Fruit fly (Drosophila melanogaster): ENCODE results near the gene Or33b.

Gene Or33b

dm6 chr2L:11973145-11973738, 37.3 kb downstream of the Or33b start:
- TF ChIP-seq psq (optimal IDR thresholded peaks at IDR 0.05) (no peak), usp (GFP tag; optimal IDR thresholded peaks at IDR 0.05) (no peak), EcR (GFP tag; optimal IDR thresholded peaks at IDR 0.05) (no peak), pan (optimal IDR thresholded peaks at IDR 0.05) (no peak), CG8478 (optimal IDR thresholded peaks at IDR 0.05) (no peak), Dll (optimal IDR thresholded peaks at IDR 0.05) (no peak)

- TF ChIP-seq psq (optimal IDR thresholded peaks at IDR 0.05): no peak
These were observed 41.0 kb downstream of the Or33b start for dm6 chr2L:11976955-11977354.

- no peak for TF ChIP-seq Dll (optimal IDR thresholded peaks at IDR 0.05)
- TF ChIP-seq usp (GFP tag; optimal IDR thresholded peaks at IDR 0.05): no peak
- no peak for TF ChIP-seq CG8478 (optimal IDR thresholded peaks at IDR 0.05)
- TF ChIP-seq pan (optimal IDR thresholded peaks at IDR 0.05): no peak
- TF ChIP-seq EcR (GFP tag; optimal IDR thresholded peaks at IDR 0.05): no peak
These were observed 41.7 kb downstream of the Or33b start for dm6 chr2L:11977721-11978120.

- TF ChIP-seq CG8478 (optimal IDR thresholded peaks at IDR 0.05) (no peak), pan (optimal IDR thresholded peaks at IDR 0.05) (no peak), EcR (GFP tag; optimal IDR thresholded peaks at IDR 0.05) (no peak), usp (GFP tag; optimal IDR thresholded peaks at IDR 0.05) (no peak), Dll (optimal IDR thresholded peaks at IDR 0.05) (no peak)
These were observed 44.1 kb downstream of the Or33b start for dm6 chr2L:11980075-11980474.

- no peak for TF ChIP-seq psq (optimal IDR thresholded peaks at IDR 0.05)
- no peak for TF ChIP-seq usp (GFP tag; optimal IDR thresholded peaks at IDR 0.05)
- no peak for TF ChIP-seq Dll (optimal IDR thresholded peaks at IDR 0.05)
These were observed 45.2 kb downstream of the Or33b start, which contains the start of gene CG16965 for dm6 chr2L:11981210-11981609. TSS of gene CG16965 (plus strand) at chr2L:11981591.
